Worm (Caenorhabditis elegans): ENCODE measurements around the gene C41H7.9.

Gene C41H7.9

ce11 chrII:2976597-2976996, 35.4 kb downstream of the C41H7.9 start, which contains the start of gene nhr-88:
TSS of gene nhr-88 (plus strand) at chrII:2976639.
- TF ChIP-seq unc-62 (GFP tag; optimal IDR thresholded peaks at IDR 0.05) = no peak
- no peak for TF ChIP-seq daf-12 (tag; optimal IDR thresholded peaks at IDR 0.05)
- TF ChIP-seq unc-39 (tag; optimal IDR thresholded peaks at IDR 0.05) = no peak
- no peak for TF ChIP-seq lsy-12 (tag; optimal IDR thresholded peaks at IDR 0.05)
- no peak for TF ChIP-seq nhr-43 (tag; optimal IDR thresholded peaks at IDR 0.05; ENCODE audit: poor library complexity, severe bottlenecking)
- no peak for TF ChIP-seq ztf-11 (tag; optimal IDR thresholded peaks at IDR 0.05)
- no peak for TF ChIP-seq elt-3 (tag; optimal IDR thresholded peaks at IDR 0.05)
- TF ChIP-seq lin-39 (tag; optimal IDR thresholded peaks at IDR 0.05) = no peak
- TF ChIP-seq nhr-28 (tag; optimal IDR thresholded peaks at IDR 0.05) = no peak
- TF ChIP-seq ama-1 (optimal IDR thresholded peaks at IDR 0.05) = peak; percentile 43
- TF ChIP-seq hmg-11 (tag; optimal IDR thresholded peaks at IDR 0.05) = peak; percentile 52
- TF ChIP-seq ztf-4 (tag; optimal IDR thresholded peaks at IDR 0.05) = no peak
- TF ChIP-seq nfya-1 (tag; optimal IDR thresholded peaks at IDR 0.05; ENCODE audit: insufficient read depth) = peak; percentile 49
- TF ChIP-seq sea-2 (GFP tag; optimal IDR thresholded peaks at IDR 0.05) = no peak
- no peak for TF ChIP-seq R02D3.7 (tag; optimal IDR thresholded peaks at IDR 0.05)

- TF ChIP-seq pqm-1 (tag; optimal IDR thresholded peaks at IDR 0.05) (peak; percentile 69), elt-2 (tag; optimal IDR thresholded peaks at IDR 0.05) (peak; percentile 96), nhr-23 (tag; optimal IDR thresholded peaks at IDR 0.05) (no peak), ztf-4 (tag; optimal IDR thresholded peaks at IDR 0.05) (peak; percentile 16), pha-4 (tag; optimal IDR thresholded peaks at IDR 0.05) (peak; percentile 70), jun-1 (tag; optimal IDR thresholded peaks at IDR 0.05) (peak; percentile 37), ceh-28 (tag; optimal IDR thresholded peaks at IDR 0.05) (peak; percentile 24), lin-15B (tag; optimal IDR thresholded peaks at IDR 0.05) (no peak)
Measured at ce11 chrII:2975561-2976230, 36.3 kb downstream of the C41H7.9 start.

- TF ChIP-seq unc-62 (GFP tag; optimal IDR thresholded peaks at IDR 0.05) (peak; percentile 78), ama-1 (optimal IDR thresholded peaks at IDR 0.05) (peak; percentile 82), sea-2 (GFP tag; optimal IDR thresholded peaks at IDR 0.05) (peak; percentile 7), nhr-76 (tag; optimal IDR thresholded peaks at IDR 0.05) (no peak), lsy-12 (tag; optimal IDR thresholded peaks at IDR 0.05) (peak; percentile 95), ceh-82 (tag; optimal IDR thresholded peaks at IDR 0.05) (peak; percentile 87), egl-27 (tag; optimal IDR thresholded peaks at IDR 0.05) (peak; percentile 87), nhr-237 (tag; optimal IDR thresholded peaks at IDR 0.05) (no peak), nfya-1 (tag; optimal IDR thresholded peaks at IDR 0.05; ENCODE audit: insufficient read depth) (peak; percentile 95), lin-39 (tag; optimal IDR thresholded peaks at IDR 0.05) (peak; percentile 99), nhr-25 (tag; optimal IDR thresholded peaks at IDR 0.05) (peak; percentile 97), ceh-16 (tag; optimal IDR thresholded peaks at IDR 0.05) (no peak), pqm-1 (tag; optimal IDR thresholded peaks at IDR 0.05) (peak; percentile 84), ztf-4 (tag; optimal IDR thresholded peaks at IDR 0.05) (no peak), ceh-9 (tag; optimal IDR thresholded peaks at IDR 0.05) (no peak), ztf-11 (tag; optimal IDR thresholded peaks at IDR 0.05) (no peak), hmg-11 (tag; optimal IDR thresholded peaks at IDR 0.05) (peak; percentile 81), ZK546.5 (tag; optimal IDR thresholded peaks at IDR 0.05) (no peak), elt-3 (tag; optimal IDR thresholded peaks at IDR 0.05) (peak in 2 of 3 experiments; percentile 1 to 37), nhr-12 (tag; optimal IDR thresholded peaks at IDR 0.05) (no peak), mml-1 (tag; optimal IDR thresholded peaks at IDR 0.05) (no peak), nhr-43 (tag; optimal IDR thresholded peaks at IDR 0.05; ENCODE audit: poor library complexity, severe bottlenecking) (peak; percentile 93), fkh-10 (GFP tag; optimal IDR thresholded peaks at IDR 0.05) (peak; percentile 69), nhr-67 (tag; optimal IDR thresholded peaks at IDR 0.05) (no peak), zag-1 (tag; optimal IDR thresholded peaks at IDR 0.05) (peak; percentile 80), snpc-4 (tag; optimal IDR thresholded peaks at IDR 0.05) (peak; percentile 47), nhr-77 (tag; optimal IDR thresholded peaks at IDR 0.05) (no peak), fkh-2 (tag; optimal IDR thresholded peaks at IDR 0.05) (no peak), fos-1 (tag; optimal IDR thresholded peaks at IDR 0.05) (peak; percentile 70), unc-39 (tag; optimal IDR thresholded peaks at IDR 0.05) (no peak), elt-2 (tag; optimal IDR thresholded peaks at IDR 0.05) (peak; percentile 87), R02D3.7 (tag; optimal IDR thresholded peaks at IDR 0.05) (peak; percentile 78), lin-15B (tag; optimal IDR thresholded peaks at IDR 0.05) (peak; percentile 63), nhr-23 (tag; optimal IDR thresholded peaks at IDR 0.05) (peak; percentile 97), mdl-1 (tag; optimal IDR thresholded peaks at IDR 0.05) (peak; percentile 98), tbx-2 (tag; optimal IDR thresholded peaks at IDR 0.05) (peak; percentile 82), egl-5 (tag; optimal IDR thresholded peaks at IDR 0.05) (peak; percentile 74), skn-1 (tag; optimal IDR thresholded peaks at IDR 0.05) (peak; percentile 59), aly-2 (tag; optimal IDR thresholded peaks at IDR 0.05) (no peak), jun-1 (tag; optimal IDR thresholded peaks at IDR 0.05) (peak; percentile 98), eor-1 (tag; optimal IDR thresholded peaks at IDR 0.05) (peak in 1 of 2 experiments; percentile 83), elt-1 (tag; optimal IDR thresholded peaks at IDR 0.05) (peak; percentile 84)
Measured at ce11 chrII:2973940-2974402, 38.1 kb downstream of the C41H7.9 start.

Data from whole organism, L3 larva.